Worm (Caenorhabditis elegans): ENCODE measurements around the gene Y59E9AL.4.
"Not testable (repeated sequence)": the region's sequence is repeated elsewhere in the genome, so short reads cannot be mapped to it uniquely, and the experiment has no call there.

The Y59E9AL.4 gene

ce11 chrIV:5215092-5215491, at the start of gene Y59E9AL.4:
TSS of gene Y59E9AL.4 (minus strand) at chrIV:5215192.
- TF ChIP-seq aha-1 (tag; optimal IDR thresholded peaks at IDR 0.05) = no peak
- no peak for TF ChIP-seq lin-39 (tag; optimal IDR thresholded peaks at IDR 0.05)
- TF ChIP-seq egl-13 (tag; optimal IDR thresholded peaks at IDR 0.05) = no peak
- TF ChIP-seq mef-2 (tag; optimal IDR thresholded peaks at IDR 0.05) = no peak
- no peak for TF ChIP-seq nhr-11 (tag; optimal IDR thresholded peaks at IDR 0.05)
- no peak for TF ChIP-seq hlh-4 (tag; optimal IDR thresholded peaks at IDR 0.05)
- TF ChIP-seq sup-37 (GFP tag; optimal IDR thresholded peaks at IDR 0.05) = no peak
- no peak for TF ChIP-seq nhr-90 (tag; optimal IDR thresholded peaks at IDR 0.05; ENCODE audit: poor library complexity)
- no peak for TF ChIP-seq ceh-82 (tag; optimal IDR thresholded peaks at IDR 0.05)
- TF ChIP-seq egl-27 (tag; optimal IDR thresholded peaks at IDR 0.05) = no peak
- no peak for TF ChIP-seq ztf-4 (tag; optimal IDR thresholded peaks at IDR 0.05)
- TF ChIP-seq efl-1 (optimal IDR thresholded peaks at IDR 0.05) = no peak
- TF ChIP-seq efl-1 (GFP tag; optimal IDR thresholded peaks at IDR 0.05 in 1 of 2) = no peak

ce11 chrIV:5261786-5262185, 46.8 kb upstream of the Y59E9AL.4 start:
- peak; percentile 52 for TF ChIP-seq nhr-19 (GFP tag; conservative IDR thresholded peaks at IDR 0.05)

ce11 chrIV:5260289-5260688, 45.3 kb upstream of the Y59E9AL.4 start, which contains the start of gene msp-19:
TSS of gene msp-19 (plus strand) at chrIV:5260589.
- not testable (repeated sequence) for TF ChIP-seq pag-3 (tag; optimal IDR thresholded peaks at IDR 0.05; ENCODE audit: borderline replicate concordance, insufficient read depth); mep-1 (tag; optimal IDR thresholded peaks at IDR 0.05); ceh-82 (tag; optimal IDR thresholded peaks at IDR 0.05)

- not testable (repeated sequence) for TF ChIP-seq mdl-1 (tag; optimal IDR thresholded peaks at IDR 0.05); hlh-4 (tag; optimal IDR thresholded peaks at IDR 0.05); ceh-8 (GFP tag; optimal IDR thresholded peaks at IDR 0.05)
Observed at ce11 chrIV:5258385-5258784, 43.4 kb upstream of the Y59E9AL.4 start, which contains the start of gene ttbk-2.1. TSS of gene ttbk-2.1 (plus strand) at chrIV:5258685.

- not testable (repeated sequence) for TF ChIP-seq lin-13 (GFP tag; optimal IDR thresholded peaks at IDR 0.05); unc-98 (GFP tag; IDR thresholded peaks at IDR 0.05); aha-1 (tag; optimal IDR thresholded peaks at IDR 0.05)
Observed at ce11 chrIV:5256731-5257130, 41.7 kb upstream of the Y59E9AL.4 start, which contains the start of gene F36H12.9. TSS of gene F36H12.9 (plus strand) at chrIV:5257031.

ce11 chrIV:5254678-5255077, 39.7 kb upstream of the Y59E9AL.4 start, which contains the start of gene F36H12.10:
TSS of gene F36H12.10 (minus strand) at chrIV:5254778.
- not testable (repeated sequence) for TF ChIP-seq nhr-77 (tag; optimal IDR thresholded peaks at IDR 0.05); mep-1 (tag; optimal IDR thresholded peaks at IDR 0.05); fkh-4 (tag; optimal IDR thresholded peaks at IDR 0.05; ENCODE audit: borderline replicate concordance)

ce11 chrIV:5230530-5230929, 15.5 kb upstream of the Y59E9AL.4 start, which contains the start of gene thn-5:
TSS of gene thn-5 (plus strand) at chrIV:5230830.
- no peak for TF ChIP-seq pag-3 (tag; optimal IDR thresholded peaks at IDR 0.05; ENCODE audit: borderline replicate concordance, insufficient read depth)
- TF ChIP-seq egl-13 (tag; optimal IDR thresholded peaks at IDR 0.05) = no peak
- no peak for TF ChIP-seq nhr-84 (tag; optimal IDR thresholded peaks at IDR 0.05)
- TF ChIP-seq mab-9 (GFP tag; IDR thresholded peaks at IDR 0.05) = no peak
- TF ChIP-seq hlh-17 (GFP tag; optimal IDR thresholded peaks at IDR 0.05; ENCODE audit: borderline replicate concordance) = no peak
- TF ChIP-seq fkh-8 (tag; optimal IDR thresholded peaks at IDR 0.05) = no peak
- TF ChIP-seq fkh-4 (tag; optimal IDR thresholded peaks at IDR 0.05; ENCODE audit: borderline replicate concordance) = no peak
- no peak for TF ChIP-seq swsn-7 (tag; optimal IDR thresholded peaks at IDR 0.05)
- TF ChIP-seq lin-15B (tag; optimal IDR thresholded peaks at IDR 0.05) = no peak
- no peak for TF ChIP-seq ceh-8 (GFP tag; optimal IDR thresholded peaks at IDR 0.05)
- TF ChIP-seq rnt-1 (tag; optimal IDR thresholded peaks at IDR 0.05) = no peak
- no peak for TF ChIP-seq grh-1 (GFP tag; IDR thresholded peaks at IDR 0.05)
- TF ChIP-seq nhr-28 (tag; optimal IDR thresholded peaks at IDR 0.05) = no peak
- no peak for TF ChIP-seq nhr-12 (tag; optimal IDR thresholded peaks at IDR 0.05)
- no peak for TF ChIP-seq efl-3 (GFP tag; optimal IDR thresholded peaks at IDR 0.05)
- TF ChIP-seq efl-1 (optimal IDR thresholded peaks at IDR 0.05) = no peak
- TF ChIP-seq efl-1 (GFP tag; optimal IDR thresholded peaks at IDR 0.05 in 1 of 2) = no peak
- TF ChIP-seq isw-1 (GFP tag; IDR thresholded peaks at IDR 0.05) = no peak
